Fruit fly (Drosophila melanogaster) whole organism, prepupa: ENCODE measurements around the gene SrpRalpha.
A peak's percentile ranks its signal among the peaks of the same experiment; 100 is the strongest.

Experiments used
- CG10669 ChIP-seq: fragments of 200-800 bp; sonication (Bioruptor generic); optimal IDR thresholded peaks from 3 replicates; lab custom pipeline; 2018; ENCODE audit warnings: missing biosample characterization, mild to moderate bottlenecking, missing genetic modification characterization, moderate library complexity
- CG11294 ChIP-seq: fragments of 200-800 bp; sonication (Bioruptor generic); IDR thresholded peaks from 2 replicates; pipeline ENCODE4 v1.3.6; 2022; ENCODE audit warnings: missing biosample characterization, missing genetic modification characterization
- CG11902 ChIP-seq: fragments of 200-800 bp; sonication (Bioruptor generic); optimal IDR thresholded peaks from 3 replicates; lab custom pipeline; 2016; ENCODE audit warnings: missing biosample characterization, missing genetic modification characterization
- CG16779 ChIP-seq: fragments of 200-800 bp; sonication (Bioruptor generic); optimal IDR thresholded peaks from 3 replicates; lab custom pipeline; 2017; ENCODE audit warnings: missing biosample characterization, mild to moderate bottlenecking, missing genetic modification characterization
- CG3919 ChIP-seq: fragments of 200-800 bp; sonication (Bioruptor generic); optimal IDR thresholded peaks from 3 replicates; lab custom pipeline; 2016; ENCODE audit warnings: missing biosample characterization, missing genetic modification characterization
- CG6163 ChIP-seq: fragments of 200-800 bp; sonication (Bioruptor generic); IDR thresholded peaks from 3 replicates; pipeline ENCODE4 v1.3.6; 2022; ENCODE audit warnings: missing biosample characterization, missing genetic modification characterization
- CG6276 ChIP-seq: fragments of 200-800 bp; sonication (Bioruptor generic); optimal IDR thresholded peaks from 2 replicates; lab custom pipeline; 2017; ENCODE audit warnings: missing biosample characterization, mild to moderate bottlenecking, missing genetic modification characterization
- CG6792 ChIP-seq: fragments of 200-800 bp; sonication (Bioruptor generic); optimal IDR thresholded peaks from 3 replicates; lab custom pipeline; 2016; ENCODE audit warnings: missing biosample characterization, missing genetic modification characterization
- CG6854 ChIP-seq: fragments of 200-800 bp; sonication (Bioruptor generic); optimal IDR thresholded peaks from 2 replicates; lab custom pipeline; 2017; ENCODE audit warnings: missing biosample characterization, mild to moderate bottlenecking, missing genetic modification characterization
- CG8119 ChIP-seq: fragments of 200-800 bp; sonication (Bioruptor generic); IDR thresholded peaks from 3 replicates; pipeline ENCODE4 v1.3.6; 2022; ENCODE audit warnings: missing biosample characterization, missing genetic modification characterization
- CG8632 ChIP-seq: fragments of 200-800 bp; sonication (Bioruptor generic); optimal IDR thresholded peaks from 3 replicates; lab custom pipeline; 2016; ENCODE audit warnings: missing biosample characterization, missing genetic modification characterization
- Eip75B ChIP-seq: fragments of 200-800 bp; sonication (Bioruptor generic); optimal IDR thresholded peaks from 3 replicates; lab custom pipeline; 2016; ENCODE audit warnings: missing biosample characterization, missing genetic modification characterization
- Eip78C ChIP-seq: fragments of 200-800 bp; sonication (Bioruptor generic); peaks from one replicate; lab custom pipeline; 2016; ENCODE audit warnings: missing biosample characterization, missing genetic modification characterization
- Eip93F ChIP-seq: fragments of 200-800 bp; sonication (Bioruptor generic); optimal IDR thresholded peaks from 2 replicates; lab custom pipeline; 2016; ENCODE audit warnings: missing biosample characterization, mild to moderate bottlenecking, missing genetic modification characterization
- Ets96B ChIP-seq: fragments of 200-800 bp; optimal IDR thresholded peaks from 2 replicates; lab custom pipeline; 2019; ENCODE audit warnings: missing biosample characterization, mild to moderate bottlenecking, missing genetic modification characterization, moderate library complexity
- Gug ChIP-seq: fragments of 200-800 bp; sonication (Bioruptor generic); IDR thresholded peaks from 2 replicates; pipeline ENCODE4 v1.3.6; 2022; ENCODE audit warnings: missing biosample characterization, missing genetic modification characterization
- Hr38 ChIP-seq: sonication (Bioruptor generic); optimal IDR thresholded peaks from 2 replicates; lab custom pipeline; 2016; ENCODE audit warnings: missing biosample characterization, missing genetic modification characterization
- Hr39 ChIP-seq: fragments of 200-800 bp; sonication (Bioruptor generic); optimal IDR thresholded peaks from 2 replicates; lab custom pipeline; 2016; ENCODE audit warnings: missing biosample characterization, missing genetic modification characterization
- Lpt ChIP-seq: fragments of 200-800 bp; sonication (Bioruptor generic); optimal IDR thresholded peaks from 3 replicates; lab custom pipeline; 2016; ENCODE audit warnings: missing biosample characterization, missing genetic modification characterization
- Met ChIP-seq: fragments of 200-800 bp; sonication (Bioruptor generic); optimal IDR thresholded peaks from 3 replicates; lab custom pipeline; 2016; ENCODE audit warnings: missing biosample characterization, missing genetic modification characterization
- OdsH ChIP-seq: fragments of 200-800 bp; sonication (Bioruptor generic); optimal IDR thresholded peaks from 3 replicates; lab custom pipeline; 2016; ENCODE audit warnings: missing biosample characterization, missing genetic modification characterization
- Sox102F ChIP-seq: fragments of 200-800 bp; sonication (Bioruptor generic); optimal IDR thresholded peaks from 2 replicates; lab custom pipeline; 2016; ENCODE audit warnings: missing biosample characterization, mild to moderate bottlenecking, missing genetic modification characterization
- Sox14 ChIP-seq: fragments of 200-800 bp; sonication (Bioruptor generic); optimal IDR thresholded peaks from 3 replicates; lab custom pipeline; 2016; ENCODE audit warnings: missing biosample characterization, missing genetic modification characterization
- Sox15 ChIP-seq: fragments of 200-800 bp; sonication (Bioruptor generic); optimal IDR thresholded peaks from 3 replicates; lab custom pipeline; 2016; ENCODE audit warnings: missing biosample characterization, missing genetic modification characterization
- achi ChIP-seq: fragments of 200-800 bp; sonication (Bioruptor generic); optimal IDR thresholded peaks from 3 replicates; lab custom pipeline; 2016; ENCODE audit warnings: missing biosample characterization, missing genetic modification characterization
- acj6 ChIP-seq: fragments of 200-800 bp; sonication (Bioruptor generic); optimal IDR thresholded peaks from 3 replicates; lab custom pipeline; 2016; ENCODE audit warnings: missing biosample characterization, missing genetic modification characterization
- cyc ChIP-seq: fragments of 200-800 bp; sonication (Bioruptor generic); optimal IDR thresholded peaks from 3 replicates; lab custom pipeline; 2016; ENCODE audit warnings: missing biosample characterization, missing genetic modification characterization
- dsx ChIP-seq: fragments of 200-800 bp; optimal IDR thresholded peaks from 3 replicates; lab custom pipeline; 2019; ENCODE audit warnings: missing biosample characterization, mild to moderate bottlenecking, missing genetic modification characterization, moderate library complexity; ENCODE audit not compliant: poor library complexity, severe bottlenecking
- fd59A ChIP-seq: fragments of 200-800 bp; sonication (Bioruptor generic); optimal IDR thresholded peaks from 2 replicates; lab custom pipeline; 2017; ENCODE audit warnings: missing biosample characterization, mild to moderate bottlenecking, missing genetic modification characterization, missing genetic modification reagents
- fkh ChIP-seq: fragments of 200-800 bp; sonication (Bioruptor generic); optimal IDR thresholded peaks from 3 replicates; lab custom pipeline; 2017; ENCODE audit warnings: missing biosample characterization, mild to moderate bottlenecking, missing genetic modification characterization, moderate library complexity
- lz ChIP-seq: fragments of 200-800 bp; sonication (Bioruptor generic); optimal IDR thresholded peaks from 3 replicates; lab custom pipeline; 2016; ENCODE audit warnings: missing biosample characterization, missing genetic modification characterization
- net ChIP-seq: fragments of 200-800 bp; sonication (Bioruptor generic); optimal IDR thresholded peaks from 3 replicates; lab custom pipeline; 2016; ENCODE audit warnings: missing biosample characterization, missing genetic modification characterization
- salr ChIP-seq, 2 experiments: fragments of 200-800 bp; sonication (Bioruptor generic); optimal IDR thresholded peaks; 3 replicates each; lab custom pipeline; 2016 to 2018; ENCODE audit warnings: missing biosample characterization in 2 of 2, missing genetic modification characterization in 2 of 2, mild to moderate bottlenecking in 1 of 2
- ss ChIP-seq, 2 experiments: fragments of 200-800 bp; sonication (Bioruptor generic); optimal IDR thresholded peaks; 2 replicates in 1 of 2; 3 replicates in 1 of 2; lab custom pipeline; 2017 to 2018; ENCODE audit warnings: mild to moderate bottlenecking in 2 of 2, missing biosample characterization in 2 of 2, missing genetic modification characterization in 2 of 2, moderate library complexity in 1 of 2
- vri ChIP-seq: fragments of 200-800 bp; sonication (Bioruptor generic); optimal IDR thresholded peaks from 3 replicates; lab custom pipeline; 2016; ENCODE audit warnings: missing biosample characterization, mild to moderate bottlenecking, missing genetic modification characterization

The SrpRalpha gene

dm6 chrX:11146598-11147176 lies 17.8 kb upstream of the SrpRalpha start (continued):
- TF ChIP-seq Lpt, result no peak
- TF ChIP-seq dsx (GFP tag; lab: Kevin White, UChicago), result peak; percentile 44
- peak; percentile 1 for TF ChIP-seq Eip75B (GFP tag; lab: Kevin White, UChicago)
- TF ChIP-seq CG6792 (GFP tag; lab: Kevin White, UChicago), result no peak
- peak; percentile 15 for TF ChIP-seq lz (GFP tag; lab: Kevin White, UChicago)
- peak; percentile 20 for TF ChIP-seq Hr39 (GFP tag; lab: Kevin White, UChicago)
- peak; percentile 77 for TF ChIP-seq CG6163 (GFP tag; lab: Robert Waterston, UW)
- TF ChIP-seq ss (GFP tag; optimal IDR thresholded peaks at IDR 0.05; lab: Kevin White, UChicago), result peak in 1 of 2 experiments; percentile 61
- no peak for TF ChIP-seq fd59A
- peak; percentile 44 for TF ChIP-seq CG10669 (GFP tag; lab: Kevin White, UChicago)
- peak; percentile 62 for TF ChIP-seq Eip78C (GFP tag; lab: Kevin White, UChicago)
- no peak for TF ChIP-seq Hr38
- TF ChIP-seq CG11294 (GFP tag; lab: Robert Waterston, UW), result no peak
- 0 out of 2 replicates have a peak, but pooled peaks have one; percentile 9 for TF ChIP-seq Gug (GFP tag; lab: Robert Waterston, UW)
- TF ChIP-seq Eip93F (GFP tag; lab: Kevin White, UChicago), result no peak
- peak; percentile 33; the same call in 1 of the 3 replicates for TF ChIP-seq CG8119 (GFP tag; lab: Robert Waterston, UW)
- TF ChIP-seq OdsH (GFP tag; lab: Kevin White, UChicago), result peak; percentile 7
- TF ChIP-seq Sox14 (GFP tag; lab: Kevin White, UChicago), result peak; percentile 7
- peak; percentile 37 for TF ChIP-seq CG3919 (GFP tag; lab: Kevin White, UChicago)
- no peak for TF ChIP-seq CG6854
- TF ChIP-seq Sox102F, result peak; percentile 20
- TF ChIP-seq CG16779 (tag; lab: Kevin White, UChicago), result no peak
- peak; percentile 38 for TF ChIP-seq Ets96B (tag; lab: Kevin White, UChicago)
- no peak for TF ChIP-seq CG8632 (GFP tag; lab: Kevin White, UChicago)

dm6 chrX:11144575-11144974 lies 15.7 kb upstream of the SrpRalpha start:
- TF ChIP-seq Lpt (no peak), OdsH (GFP tag; lab: Kevin White, UChicago) (no peak), cyc (GFP tag; lab: Kevin White, UChicago) (no peak), Eip93F (GFP tag; lab: Kevin White, UChicago) (no peak), Hr38 (no peak), Sox15 (GFP tag; lab: Kevin White, UChicago) (no peak), vri (GFP tag; lab: Kevin White, UChicago) (no peak), ss (GFP tag; optimal IDR thresholded peaks at IDR 0.05; lab: Kevin White, UChicago) (no peak), CG11902 (GFP tag; lab: Kevin White, UChicago) (no peak), achi (GFP tag; lab: Kevin White, UChicago) (no peak), salr (GFP tag; optimal IDR thresholded peaks at IDR 0.05; lab: Kevin White, UChicago) (no peak)

- TF ChIP-seq fkh (GFP tag; lab: Kevin White, UChicago) (no peak), acj6 (no peak), ss (GFP tag; optimal IDR thresholded peaks at IDR 0.05; lab: Kevin White, UChicago) (no peak), Met (GFP tag; lab: Kevin White, UChicago) (no peak), CG6276 (GFP tag; lab: Kevin White, UChicago) (no peak), cyc (GFP tag; lab: Kevin White, UChicago) (no peak), net (GFP tag; lab: Kevin White, UChicago) (no peak)
- TF ChIP-seq, all 60 proteins: peak for 0
Measured at dm6 chrX:11143820-11144219, 14.9 kb upstream of the SrpRalpha start, which contains the start of gene CG15201. TSS of gene CG15201 (plus strand) at chrX:11144120.
